Worm (Caenorhabditis elegans) whole organism, L3 larva: ENCODE results near the gene arx-2.

Experiments used
- R02D3.7 ChIP-seq: fragments of 150-350 bp; optimal IDR thresholded peaks from 2 replicates; lab custom pipeline; 2014; ENCODE audit warnings: missing biosample characterization, missing genetic modification characterization
- aly-2 ChIP-seq: fragments of 150-350 bp; optimal IDR thresholded peaks from 2 replicates; lab custom pipeline; 2014; ENCODE audit warnings: missing biosample characterization, missing genetic modification characterization
- ceh-9 ChIP-seq: sonication (generic microtip); optimal IDR thresholded peaks from 2 replicates; lab custom pipeline; 2018; ENCODE audit warnings: missing biosample characterization, missing genetic modification characterization
- elt-2 ChIP-seq: sonication (generic microtip); optimal IDR thresholded peaks from 2 replicates; lab custom pipeline; 2016; ENCODE audit warnings: missing genetic modification reagents, mild to moderate bottlenecking, missing genetic modification characterization, missing compliant biosample characterization
- lin-39 ChIP-seq: fragments of 150-350 bp; optimal IDR thresholded peaks from 2 replicates; lab custom pipeline; 2018; ENCODE audit warnings: missing biosample characterization, missing genetic modification reagents, missing genetic modification characterization
- mdl-1 ChIP-seq: fragments of 150-350 bp; optimal IDR thresholded peaks from 2 replicates; lab custom pipeline; 2014; ENCODE audit warnings: missing biosample characterization, missing genetic modification characterization
- nhr-11 ChIP-seq: fragments of 150-350 bp; optimal IDR thresholded peaks from 2 replicates; lab custom pipeline; 2014; ENCODE audit warnings: missing biosample characterization, missing genetic modification characterization
- pha-4 ChIP-seq: fragments of 150-350 bp; optimal IDR thresholded peaks from 2 replicates; lab custom pipeline; 2014; ENCODE audit warnings: missing biosample characterization, missing genetic modification reagents, missing genetic modification characterization
- ztf-4 ChIP-seq: fragments of 150-350 bp; optimal IDR thresholded peaks from 2 replicates; lab custom pipeline; 2014; ENCODE audit warnings: missing biosample characterization, missing genetic modification characterization

ce11 chrV:10291848-10292247 lies 46.3 kb downstream of the arx-2 start:
- no peak for TF ChIP-seq lin-39 (tag; lab: Kevin White, UChicago)
- no peak for TF ChIP-seq elt-2 (tag; lab: Kevin White, UChicago)
- TF ChIP-seq pha-4 (tag; lab: Kevin White, UChicago), result no peak
- TF ChIP-seq R02D3.7, result no peak
- no peak for TF ChIP-seq ceh-9 (tag; lab: Kevin White, UChicago)
- TF ChIP-seq nhr-11 (tag; lab: Kevin White, UChicago), result no peak
- TF ChIP-seq ztf-4 (tag; lab: Kevin White, UChicago), result no peak
- TF ChIP-seq aly-2 (tag; lab: Kevin White, UChicago), result no peak
- TF ChIP-seq mdl-1 (tag; lab: Kevin White, UChicago), result no peak
